Fruit fly (Drosophila melanogaster) whole organism: Measurements from ENCODE around the gene CG6652.

Experiments used
- CG8478 ChIP-seq: fragments of >200 bp; optimal IDR thresholded peaks from 2 replicates; lab custom pipeline; 2018; ENCODE audit warnings: inconsistent platforms
- Dll ChIP-seq: fragments of >200 bp; optimal IDR thresholded peaks from 2 replicates; lab custom pipeline; 2017
- EcR ChIP-seq, 2 experiments: fragments of >200 bp; optimal IDR thresholded peaks; 2 replicates each; lab custom pipeline; 2017; ENCODE audit warnings: missing biosample characterization in 2 of 2, missing genetic modification characterization in 2 of 2, missing genetic modification reagents in 2 of 2
- pan ChIP-seq: fragments of >200 bp; optimal IDR thresholded peaks from 2 replicates; lab custom pipeline; 2017
- psq ChIP-seq: fragments of >200 bp; optimal IDR thresholded peaks from 2 replicates; lab custom pipeline; 2017
- usp ChIP-seq: fragments of >200 bp; optimal IDR thresholded peaks from 2 replicates; lab custom pipeline; 2017; ENCODE audit warnings: missing biosample characterization, missing genetic modification characterization, mixed read lengths

The CG6652 gene

DNA sequence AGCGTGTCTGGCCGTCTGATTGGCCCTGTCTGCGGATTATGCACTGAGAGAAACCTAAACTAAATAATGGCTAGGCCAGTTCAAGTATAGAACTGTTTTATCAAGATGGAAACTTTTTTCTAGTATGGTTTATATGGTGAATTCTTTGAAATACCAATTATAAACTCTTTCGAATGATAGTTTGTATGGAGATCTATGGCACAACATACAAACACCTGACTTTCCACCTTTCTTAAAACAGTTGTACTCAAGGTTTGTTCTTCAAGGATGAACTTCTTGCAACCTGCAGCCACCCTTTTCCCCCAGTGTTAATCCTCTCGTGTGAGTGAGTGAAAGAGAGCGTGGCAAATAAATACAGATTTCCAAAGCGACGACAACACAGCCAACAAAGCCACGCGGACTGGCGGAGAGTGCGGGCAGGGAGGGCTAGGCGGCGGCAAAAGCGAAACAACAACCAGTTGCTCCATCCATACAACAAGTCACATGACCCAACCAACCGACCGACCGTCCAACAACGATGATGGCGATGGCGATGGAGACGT is 18.4 kb downstream of the CG6652 start:
- no peak for TF ChIP-seq usp
- no peak for TF ChIP-seq Dll (lab: Kevin White, UChicago)
- no peak for TF ChIP-seq EcR (GFP tag; optimal IDR thresholded peaks at IDR 0.05; lab: Kevin White, UChicago)
- no peak for TF ChIP-seq psq (lab: Kevin White, UChicago)
- no peak for TF ChIP-seq pan (lab: Kevin White, UChicago)
- no peak for TF ChIP-seq CG8478 (lab: Kevin White, UChicago)

DNA sequence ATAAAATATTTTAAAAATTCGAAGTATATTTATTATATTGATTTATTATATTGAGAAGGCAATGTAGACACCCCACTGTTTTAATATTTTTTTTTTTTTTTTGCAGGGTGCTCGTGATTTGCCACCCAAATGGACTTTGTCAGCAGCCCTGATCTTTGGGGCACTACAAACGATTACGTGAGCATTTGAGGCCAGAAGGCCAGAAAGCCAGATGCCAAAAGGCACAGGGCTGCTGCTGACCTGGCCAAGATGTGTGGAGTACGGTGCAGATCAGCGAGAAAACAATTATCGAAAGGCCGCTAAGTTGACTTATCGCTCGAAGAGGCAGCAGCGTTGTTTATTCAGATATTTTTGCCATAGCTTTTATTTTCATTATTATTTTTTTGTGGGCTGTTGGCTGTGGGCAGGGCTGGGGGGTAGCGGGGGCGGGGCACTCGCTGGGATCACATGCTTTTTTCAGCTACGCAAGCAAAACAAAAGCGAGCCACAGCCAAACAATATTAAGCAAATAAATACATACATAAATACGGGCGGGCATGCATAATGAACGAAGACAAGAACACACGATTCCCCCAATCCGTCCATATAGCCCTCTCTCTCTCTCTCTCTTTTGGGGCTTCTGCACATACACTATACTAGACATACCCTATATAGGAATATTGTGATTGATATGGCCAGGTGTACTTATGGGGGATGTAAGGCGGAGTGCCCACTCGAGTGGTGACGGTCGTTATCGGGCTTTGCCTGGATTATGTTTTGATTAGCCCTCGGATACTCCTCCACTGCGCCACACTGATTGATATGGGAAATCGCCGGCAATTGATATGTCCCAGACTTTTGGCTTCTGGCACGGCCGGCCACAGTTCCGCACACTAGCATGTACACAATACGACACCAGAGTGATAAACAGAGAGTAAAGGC is 19.1 kb downstream of the CG6652 start:
- TF ChIP-seq EcR (GFP tag; optimal IDR thresholded peaks at IDR 0.05; lab: Kevin White, UChicago), result no peak
- no peak for TF ChIP-seq Dll (lab: Kevin White, UChicago)
- no peak for TF ChIP-seq usp
- TF ChIP-seq CG8478 (lab: Kevin White, UChicago), result no peak
- no peak for TF ChIP-seq pan (lab: Kevin White, UChicago)
- TF ChIP-seq psq (lab: Kevin White, UChicago), result no peak

DNA sequence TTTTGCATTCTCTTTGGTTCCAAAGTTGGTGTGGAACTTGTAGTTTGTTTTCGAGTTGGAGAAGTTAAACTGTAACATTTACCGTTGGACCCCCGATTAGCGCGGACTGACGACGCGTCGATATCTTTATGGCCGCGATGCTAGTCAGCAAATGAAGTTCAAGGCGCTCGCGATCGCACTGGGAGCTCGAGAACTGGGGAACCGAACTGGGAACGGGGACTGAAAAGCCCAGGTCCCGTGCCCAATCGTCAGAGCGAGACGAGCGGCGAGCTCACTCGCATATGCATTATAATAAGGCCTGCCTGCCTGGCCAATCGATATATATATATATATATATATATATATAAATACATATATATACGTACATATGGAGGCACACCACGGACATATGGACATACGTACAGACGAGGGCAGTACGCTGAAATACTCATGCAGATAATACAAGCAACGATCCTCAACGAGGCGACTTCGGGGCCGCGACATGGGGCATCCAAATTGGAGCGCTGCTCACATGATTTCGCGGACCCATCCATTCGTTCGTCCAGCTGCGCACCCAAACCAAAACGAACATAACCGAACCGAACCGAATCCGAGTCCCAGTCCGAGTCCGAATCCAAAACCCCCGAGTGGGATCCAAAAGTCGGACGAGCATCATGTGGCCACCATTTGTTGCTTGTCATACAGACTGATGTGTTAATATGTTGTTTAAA is 20.4 kb downstream of the CG6652 start:
- TF ChIP-seq CG8478 (lab: Kevin White, UChicago) (no peak), EcR (GFP tag; optimal IDR thresholded peaks at IDR 0.05; lab: Kevin White, UChicago) (no peak), Dll (lab: Kevin White, UChicago) (no peak), usp (no peak), pan (lab: Kevin White, UChicago) (no peak), psq (lab: Kevin White, UChicago) (no peak)

DNA sequence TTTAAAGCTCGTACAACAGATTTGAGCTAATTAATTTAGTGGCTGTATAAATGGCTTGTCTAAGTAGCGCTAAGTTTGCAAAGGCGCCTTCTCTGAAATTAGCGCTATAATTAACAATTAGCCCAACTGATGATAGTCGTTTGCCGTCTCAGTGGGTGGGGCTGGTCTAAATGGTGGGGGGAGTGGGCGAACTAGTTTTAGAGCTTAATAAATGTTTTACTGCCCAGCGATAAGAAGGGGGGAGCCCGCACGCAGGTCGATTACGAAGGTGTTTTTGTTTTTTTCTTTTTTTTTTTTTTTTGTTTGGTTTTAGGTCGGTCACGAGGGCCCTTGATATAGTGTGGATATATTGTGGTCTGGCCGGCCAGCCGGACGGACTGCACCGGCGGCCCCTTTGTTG is 21.6 kb downstream of the CG6652 start:
- TF ChIP-seq pan (lab: Kevin White, UChicago) (no peak), EcR (GFP tag; optimal IDR thresholded peaks at IDR 0.05; lab: Kevin White, UChicago) (no peak), usp (no peak), Dll (lab: Kevin White, UChicago) (no peak), CG8478 (lab: Kevin White, UChicago) (no peak), psq (lab: Kevin White, UChicago) (no peak)

dm6 chr3L:17000289-17000688 is 22.4 kb downstream of the CG6652 start:
- TF ChIP-seq EcR (GFP tag; optimal IDR thresholded peaks at IDR 0.05; lab: Kevin White, UChicago) (no peak), usp (no peak), Dll (lab: Kevin White, UChicago) (no peak), psq (lab: Kevin White, UChicago) (no peak), pan (lab: Kevin White, UChicago) (no peak), CG8478 (lab: Kevin White, UChicago) (no peak)

- no peak for TF ChIP-seq Dll (lab: Kevin White, UChicago)
- TF ChIP-seq psq (lab: Kevin White, UChicago), result no peak
- no peak for TF ChIP-seq CG8478 (lab: Kevin White, UChicago)
- no peak for TF ChIP-seq usp
- no peak for TF ChIP-seq EcR (GFP tag; optimal IDR thresholded peaks at IDR 0.05; lab: Kevin White, UChicago)
- no peak for TF ChIP-seq pan (lab: Kevin White, UChicago)
Measured at dm6 chr3L:16994805-16995204, 27.9 kb downstream of the CG6652 start.

DNA sequence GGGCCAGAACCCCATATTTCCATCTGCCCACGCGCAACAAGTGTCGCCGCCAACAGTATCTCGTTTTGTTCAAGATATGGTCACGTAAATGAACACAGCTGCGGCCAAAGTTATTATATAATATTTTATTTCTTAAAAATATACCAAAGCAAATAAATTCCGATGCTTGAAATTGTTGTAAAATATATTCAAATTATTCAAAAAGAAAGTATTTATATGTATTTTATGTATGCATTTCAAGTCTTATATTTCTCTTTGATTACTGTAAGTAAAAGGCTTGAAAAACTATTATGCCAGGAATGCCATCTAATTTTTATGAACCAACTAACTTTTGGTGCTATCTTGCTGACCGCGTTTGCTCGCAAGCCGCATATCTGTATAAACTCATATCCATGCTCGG is 33.5 kb downstream of the CG6652 start:
- TF ChIP-seq EcR (GFP tag; optimal IDR thresholded peaks at IDR 0.05; lab: Kevin White, UChicago), result no peak
- no peak for TF ChIP-seq pan (lab: Kevin White, UChicago)
- no peak for TF ChIP-seq usp
- no peak for TF ChIP-seq Dll (lab: Kevin White, UChicago)
- no peak for TF ChIP-seq CG8478 (lab: Kevin White, UChicago)
- no peak for TF ChIP-seq psq (lab: Kevin White, UChicago)

DNA sequence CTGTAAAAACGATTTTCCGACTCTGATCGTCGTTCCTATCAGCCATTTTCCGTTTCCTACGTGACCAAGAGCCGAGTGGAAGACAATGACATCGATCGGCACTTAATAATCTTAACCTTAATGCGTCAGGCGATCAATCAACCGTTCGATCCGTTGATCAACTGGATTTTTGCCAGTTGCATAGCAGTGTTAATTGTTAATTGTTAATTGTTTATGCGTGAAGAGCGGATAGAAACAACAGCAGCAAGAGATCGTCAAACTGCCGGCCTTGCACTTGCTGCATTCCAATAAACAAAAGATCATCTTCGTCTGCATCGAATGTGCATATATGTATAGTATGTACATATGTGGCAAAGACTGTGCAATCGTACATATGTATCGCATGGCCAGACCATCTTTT is 34.1 kb downstream of the CG6652 start:
- no peak for TF ChIP-seq usp
- no peak for TF ChIP-seq pan (lab: Kevin White, UChicago)
- TF ChIP-seq CG8478 (lab: Kevin White, UChicago), result no peak
- TF ChIP-seq psq (lab: Kevin White, UChicago), result no peak
- TF ChIP-seq Dll (lab: Kevin White, UChicago), result no peak

DNA sequence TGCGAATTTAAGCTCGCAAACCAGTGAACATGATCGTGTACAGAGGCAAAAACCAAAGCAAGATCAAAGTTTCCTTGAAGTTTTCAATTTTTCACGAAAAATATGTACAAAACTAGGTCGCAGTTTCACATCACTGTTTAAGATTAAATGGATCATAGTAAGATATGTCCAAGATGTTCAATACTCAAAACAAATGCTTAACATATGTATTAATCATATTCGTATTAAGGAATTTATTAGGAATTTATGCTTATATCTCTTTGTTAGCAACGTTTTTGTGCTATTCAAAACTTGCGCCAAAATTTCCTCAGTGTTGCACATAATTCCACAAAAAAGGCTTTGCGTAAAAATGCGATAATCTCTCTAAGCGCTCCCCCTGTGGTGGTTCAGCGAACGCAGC is 35.3 kb downstream of the CG6652 start:
- TF ChIP-seq psq (lab: Kevin White, UChicago) (no peak), EcR (GFP tag; optimal IDR thresholded peaks at IDR 0.05; lab: Kevin White, UChicago) (no peak), usp (no peak), pan (lab: Kevin White, UChicago) (no peak), Dll (lab: Kevin White, UChicago) (no peak), CG8478 (lab: Kevin White, UChicago) (no peak)

DNA sequence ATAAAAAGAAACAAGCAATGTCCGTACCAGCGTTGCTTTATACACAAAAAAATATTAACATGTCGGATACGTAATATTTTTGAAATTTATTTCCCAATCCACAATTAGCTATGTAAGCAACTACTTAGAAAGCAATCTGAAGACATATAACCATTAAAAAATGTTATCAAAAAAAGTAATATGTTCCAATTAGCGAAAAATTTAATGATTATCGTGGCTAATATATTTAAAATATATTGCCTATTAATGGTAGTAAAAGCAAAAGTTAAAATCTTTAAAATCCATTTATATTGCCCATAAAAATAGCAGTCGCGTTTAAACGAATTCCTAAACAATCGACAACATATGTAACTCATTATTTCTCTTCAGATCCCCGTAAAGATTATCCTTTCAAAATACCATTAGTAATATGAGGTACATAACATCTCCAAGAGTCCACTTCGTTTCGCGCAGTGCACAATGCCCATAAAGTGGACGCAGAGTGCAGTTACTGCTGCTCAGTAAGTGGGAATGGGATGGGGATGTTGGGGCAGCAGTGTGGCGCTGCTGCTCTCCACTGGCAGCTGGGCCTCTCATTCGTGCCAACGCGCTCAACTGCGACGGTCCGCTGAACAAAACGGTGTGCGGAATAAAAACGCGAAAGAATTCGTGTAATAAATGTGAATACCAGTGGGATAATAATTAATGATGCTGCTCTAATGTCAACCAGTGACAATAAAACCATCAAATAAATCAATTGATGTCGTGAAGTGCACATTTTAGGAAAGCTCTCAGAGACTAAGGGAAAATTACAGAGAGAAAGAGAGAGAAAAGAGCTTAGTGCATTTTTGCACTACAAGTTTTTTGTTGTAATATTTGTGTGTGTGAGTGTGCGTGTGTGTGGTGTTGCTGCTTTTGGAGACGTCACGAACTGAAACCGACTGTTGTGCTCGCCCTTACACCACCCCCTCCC is 36.3 kb downstream of the CG6652 start:
- TF ChIP-seq CG8478 (lab: Kevin White, UChicago), result no peak
- TF ChIP-seq Dll (lab: Kevin White, UChicago), result peak; percentile 21
